Worm (Caenorhabditis elegans): ENCODE measurements around the gene sid-2.

sid-2 gene

DNA sequence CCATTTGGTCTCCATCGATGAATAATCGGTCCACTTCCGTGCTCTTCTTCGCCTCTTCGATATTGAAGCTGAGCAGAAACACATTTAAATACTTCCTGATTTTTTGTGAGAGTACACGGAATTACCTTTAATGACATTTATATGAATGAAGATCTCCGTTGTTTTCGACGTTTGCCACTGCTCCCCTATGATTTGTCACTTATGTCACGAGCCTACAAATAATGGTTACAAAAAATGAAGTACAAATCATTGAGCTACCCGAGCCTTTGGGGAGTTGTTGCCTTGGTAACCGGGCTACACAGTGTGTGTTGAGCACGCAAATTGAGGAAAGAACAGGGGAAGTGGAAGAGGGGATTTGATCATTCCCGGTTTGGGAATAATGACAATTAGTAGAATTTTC lies 7.1 kb downstream of the sid-2 start, which contains the start of gene dyf-2:
Gene dyf-2 (minus strand): TSS at position 137 of the 400 bp plus-strand sequence.
- no peak for TF ChIP-seq M03D4.4 (tag; optimal IDR thresholded peaks at IDR 0.05)
- no peak for TF ChIP-seq mep-1 (tag; optimal IDR thresholded peaks at IDR 0.05)
- no peak for TF ChIP-seq ceh-43 (GFP tag; optimal IDR thresholded peaks at IDR 0.05)
- TF ChIP-seq snpc-4 (tag; optimal IDR thresholded peaks at IDR 0.05), result no peak
- no peak for TF ChIP-seq nhr-2 (tag; optimal IDR thresholded peaks at IDR 0.05)
- TF ChIP-seq ceh-39 (tag; optimal IDR thresholded peaks at IDR 0.05), result no peak
- TF ChIP-seq hlh-1 (tag; optimal IDR thresholded peaks at IDR 0.05), result no peak
- no peak for TF ChIP-seq elt-3 (tag; optimal IDR thresholded peaks at IDR 0.05)
- TF ChIP-seq nhr-28 (tag; optimal IDR thresholded peaks at IDR 0.05), result no peak
- TF ChIP-seq nhr-76 (tag; optimal IDR thresholded peaks at IDR 0.05), result no peak
- TF ChIP-seq zip-8 (tag; optimal IDR thresholded peaks at IDR 0.05), result no peak
- TF ChIP-seq ceh-83 (GFP tag; optimal IDR thresholded peaks at IDR 0.05), result no peak
- no peak for TF ChIP-seq nhr-12 (tag; optimal IDR thresholded peaks at IDR 0.05)
- no peak for TF ChIP-seq ces-1 (GFP tag; optimal IDR thresholded peaks at IDR 0.05)
- TF ChIP-seq ztf-11 (tag; optimal IDR thresholded peaks at IDR 0.05), result no peak
- TF ChIP-seq lsy-2 (tag; optimal IDR thresholded peaks at IDR 0.05), result no peak

DNA sequence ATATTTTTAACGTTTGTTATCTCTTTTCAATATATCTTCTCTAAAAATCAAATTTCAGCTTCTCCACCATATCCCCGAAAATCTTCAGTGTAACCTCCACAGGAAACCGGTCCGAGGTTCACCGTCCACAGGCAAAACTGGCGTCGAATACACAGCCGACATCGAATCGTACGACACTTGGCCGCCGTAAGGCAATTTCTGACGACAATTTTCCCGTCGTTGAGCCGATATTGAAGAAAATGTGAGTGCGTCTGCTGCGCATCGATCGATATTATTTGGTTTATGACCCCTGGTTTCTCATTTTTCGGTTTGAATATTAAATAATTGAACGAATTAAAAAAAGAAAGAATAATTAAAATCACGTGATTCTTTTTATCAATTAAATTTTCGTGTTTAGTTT lies 8.0 kb downstream of the sid-2 start, which contains the start of gene cul-2:
Gene cul-2 (plus strand): TSS at position 59 of the 400 bp plus-strand sequence.
- no peak for TF ChIP-seq tbx-8 (GFP tag; optimal IDR thresholded peaks at IDR 0.05)
- TF ChIP-seq snpc-4 (tag; optimal IDR thresholded peaks at IDR 0.05), result no peak
- TF ChIP-seq lin-13 (tag; optimal IDR thresholded peaks at IDR 0.05), result no peak
- TF ChIP-seq mep-1 (tag; optimal IDR thresholded peaks at IDR 0.05), result peak; percentile 44
- TF ChIP-seq cnd-1 (tag; optimal IDR thresholded peaks at IDR 0.05), result no peak
- no peak for TF ChIP-seq drap-1 (GFP tag; optimal IDR thresholded peaks at IDR 0.05)
- no peak for TF ChIP-seq zip-8 (tag; optimal IDR thresholded peaks at IDR 0.05)
- no peak for TF ChIP-seq lin-32 (GFP tag; optimal IDR thresholded peaks at IDR 0.05)
- TF ChIP-seq ceh-83 (GFP tag; optimal IDR thresholded peaks at IDR 0.05), result no peak
- TF ChIP-seq hlh-1 (tag; optimal IDR thresholded peaks at IDR 0.05), result no peak
- no peak for TF ChIP-seq ztf-11 (tag; optimal IDR thresholded peaks at IDR 0.05)
- TF ChIP-seq unc-62 (GFP tag; optimal IDR thresholded peaks at IDR 0.05), result no peak
- no peak for TF ChIP-seq elt-1 (tag; optimal IDR thresholded peaks at IDR 0.05; ENCODE audit: borderline replicate concordance, insufficient read depth)
- TF ChIP-seq sem-2 (GFP tag; optimal IDR thresholded peaks at IDR 0.05), result no peak
- peak; percentile 49 for TF ChIP-seq ceh-39 (tag; optimal IDR thresholded peaks at IDR 0.05)
- no peak for TF ChIP-seq unc-39 (tag; optimal IDR thresholded peaks at IDR 0.05)
- TF ChIP-seq lsy-2 (tag; optimal IDR thresholded peaks at IDR 0.05), result no peak
- TF ChIP-seq elt-3 (tag; optimal IDR thresholded peaks at IDR 0.05), result no peak
- TF ChIP-seq nhr-237 (tag; optimal IDR thresholded peaks at IDR 0.05), result no peak
- TF ChIP-seq nhr-2 (tag; optimal IDR thresholded peaks at IDR 0.05), result no peak
- peak; percentile 15 for TF ChIP-seq ces-1 (GFP tag; optimal IDR thresholded peaks at IDR 0.05)
- no peak for TF ChIP-seq sptf-1 (tag; optimal IDR thresholded peaks at IDR 0.05)
- no peak for TF ChIP-seq nhr-28 (tag; optimal IDR thresholded peaks at IDR 0.05)
- TF ChIP-seq mls-2 (tag; optimal IDR thresholded peaks at IDR 0.05), result no peak
- no peak for TF ChIP-seq M03D4.4 (tag; optimal IDR thresholded peaks at IDR 0.05)
- no peak for TF ChIP-seq ham-2 (GFP tag; optimal IDR thresholded peaks at IDR 0.05)
- no peak for TF ChIP-seq nhr-76 (tag; optimal IDR thresholded peaks at IDR 0.05)
- no peak for TF ChIP-seq nhr-12 (tag; optimal IDR thresholded peaks at IDR 0.05)
- TF ChIP-seq flh-1 (GFP tag; optimal IDR thresholded peaks at IDR 0.05), result no peak
- no peak for TF ChIP-seq bed-3 (GFP tag; optimal IDR thresholded peaks at IDR 0.05)
- TF ChIP-seq mab-5 (tag; optimal IDR thresholded peaks at IDR 0.05), result no peak
- no peak for TF ChIP-seq unc-120 (tag; optimal IDR thresholded peaks at IDR 0.05; ENCODE audit: poor library complexity, severe bottlenecking)
- TF ChIP-seq ceh-43 (GFP tag; optimal IDR thresholded peaks at IDR 0.05), result no peak
- peak; percentile 7 for TF ChIP-seq pha-4 (tag; optimal IDR thresholded peaks at IDR 0.05)

DNA sequence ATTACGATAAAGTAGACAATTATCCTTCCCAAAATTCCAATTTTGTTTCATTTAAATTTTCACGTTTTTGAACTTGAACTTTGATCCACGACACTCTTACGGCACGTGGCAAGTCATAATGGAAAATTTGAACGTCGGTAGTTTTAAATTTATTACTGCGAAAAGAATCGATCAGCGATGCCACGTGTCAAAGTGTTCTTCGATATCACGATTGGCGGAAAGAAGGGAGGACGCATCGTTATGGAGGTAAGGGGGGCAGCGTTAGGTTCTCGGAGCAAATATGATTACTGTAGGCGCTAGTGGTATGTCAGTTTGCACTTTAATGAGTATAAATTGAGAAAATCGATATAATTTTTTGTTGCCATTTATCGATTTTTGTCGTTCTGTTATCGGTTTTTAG lies 13.3 kb downstream of the sid-2 start, which contains the start of gene cyn-2:
Gene cyn-2 (plus strand): TSS at position 114 of the 400 bp plus-strand sequence.
- TF ChIP-seq ceh-83 (GFP tag; optimal IDR thresholded peaks at IDR 0.05), result no peak
- no peak for TF ChIP-seq cnd-1 (tag; optimal IDR thresholded peaks at IDR 0.05)
- TF ChIP-seq ztf-11 (tag; optimal IDR thresholded peaks at IDR 0.05), result no peak
- no peak for TF ChIP-seq hlh-1 (tag; optimal IDR thresholded peaks at IDR 0.05)
- no peak for TF ChIP-seq drap-1 (GFP tag; optimal IDR thresholded peaks at IDR 0.05)
- TF ChIP-seq ceh-43 (GFP tag; optimal IDR thresholded peaks at IDR 0.05), result no peak
- TF ChIP-seq lsy-2 (tag; optimal IDR thresholded peaks at IDR 0.05), result no peak
- no peak for TF ChIP-seq nhr-2 (tag; optimal IDR thresholded peaks at IDR 0.05)
- no peak for TF ChIP-seq tbx-8 (GFP tag; optimal IDR thresholded peaks at IDR 0.05)
- TF ChIP-seq nhr-237 (tag; optimal IDR thresholded peaks at IDR 0.05), result no peak
- no peak for TF ChIP-seq zip-8 (tag; optimal IDR thresholded peaks at IDR 0.05)
- TF ChIP-seq nhr-28 (tag; optimal IDR thresholded peaks at IDR 0.05), result no peak
- no peak for TF ChIP-seq sptf-1 (tag; optimal IDR thresholded peaks at IDR 0.05)
- no peak for TF ChIP-seq elt-3 (tag; optimal IDR thresholded peaks at IDR 0.05)

Data from whole organism, mixed stage, embryonic.